Worm (Caenorhabditis elegans) whole organism, late embryonic: ENCODE data around the gene dagl-2.

Experiments used
- ceh-31 ChIP-seq: sonication (generic microtip); optimal IDR thresholded peaks from 2 replicates; lab custom pipeline; 2016; ENCODE audit warnings: missing genetic modification characterization, missing compliant biosample characterization
- elt-2 ChIP-seq: sonication (generic microtip); optimal IDR thresholded peaks from 2 replicates; lab custom pipeline; 2016; ENCODE audit warnings: missing genetic modification reagents, missing genetic modification characterization, missing compliant biosample characterization
- fkh-10 ChIP-seq: fragments of 150-350 bp; optimal IDR thresholded peaks from 2 replicates; lab custom pipeline; 2014; ENCODE audit warnings: missing biosample characterization, missing genetic modification reagents, missing genetic modification characterization
- mec-3 ChIP-seq: sonication (generic microtip); optimal IDR thresholded peaks from 2 replicates; lab custom pipeline; 2016; ENCODE audit warnings: borderline replicate concordance, missing genetic modification characterization, missing compliant biosample characterization
- pat-9 ChIP-seq: fragments of 200-800 bp; sonication (Bioruptor generic); optimal IDR thresholded peaks from 2 replicates; lab custom pipeline; 2018; ENCODE audit warnings: mild to moderate bottlenecking, missing genetic modification characterization, moderate library complexity, missing compliant biosample characterization
- pqm-1 ChIP-seq: sonication (generic microtip); optimal IDR thresholded peaks from 2 replicates; lab custom pipeline; 2016; ENCODE audit warnings: missing genetic modification characterization, missing compliant biosample characterization
- tbx-2 ChIP-seq: sonication (generic microtip); optimal IDR thresholded peaks from 2 replicates; lab custom pipeline; 2016; ENCODE audit warnings: missing genetic modification characterization, missing compliant biosample characterization

- TF ChIP-seq ceh-31 (no peak), pqm-1 (no peak), fkh-10 (GFP tag; lab: Kevin White, UChicago) (no peak), tbx-2 (tag; lab: Kevin White, UChicago) (no peak), mec-3 (tag; lab: Kevin White, UChicago) (no peak), elt-2 (tag; lab: Kevin White, UChicago) (no peak), pat-9 (tag; lab: Kevin White, UChicago) (no peak)
Observed at ce11 chrIII:761476-761875, 21.6 kb downstream of the dagl-2 start, which contains the start of gene nlp-52.
